Worm (Caenorhabditis elegans) whole organism, L4 larva: ENCODE results near the gene B0228.8.

ENCODE experiments used
- T20F7.1 ChIP-seq: fragments of 200-800 bp; sonication (Bioruptor generic); optimal IDR thresholded peaks from 2 replicates; lab custom pipeline; 2018; ENCODE audit warnings: mild to moderate bottlenecking, missing genetic modification characterization, missing compliant biosample characterization
- T26A8.4 ChIP-seq: fragments of 200-800 bp; sonication (Bioruptor generic); IDR thresholded peaks from 2 replicates; pipeline ENCODE4 v1.3.6; 2022; ENCODE audit warnings: missing genetic modification characterization, missing compliant biosample characterization
- Y5F2A.4 ChIP-seq: fragments of 200-800 bp; sonication (Bioruptor generic); optimal IDR thresholded peaks from 2 replicates; lab custom pipeline; 2018; ENCODE audit warnings: mild to moderate bottlenecking, missing genetic modification characterization, missing compliant biosample characterization
- ZK337.2 ChIP-seq: fragments of 200-800 bp; sonication (Bioruptor generic); IDR thresholded peaks from 2 replicates; pipeline ENCODE4 v1.3.6; 2022; ENCODE audit warnings: missing genetic modification reagents, missing genetic modification characterization, missing compliant biosample characterization
- ZK546.5 ChIP-seq, 2 experiments: sonication (generic microtip); optimal IDR thresholded peaks; 2 replicates each; lab custom pipeline; 2017; ENCODE audit warnings: missing biosample characterization in 2 of 2, missing genetic modification characterization in 2 of 2
- aha-1 ChIP-seq: fragments of 150-350 bp; peaks from one replicate; lab custom pipeline; 2014; ENCODE audit warnings: missing biosample characterization, missing genetic modification characterization
- aly-2 ChIP-seq: sonication (generic microtip); optimal IDR thresholded peaks from 2 replicates; lab custom pipeline; 2018; ENCODE audit warnings: missing biosample characterization, missing genetic modification characterization
- ama-1 ChIP-seq: fragments of 150-350 bp; optimal IDR thresholded peaks from 2 replicates; lab custom pipeline; 2014; ENCODE audit warnings: inconsistent platforms, mixed read lengths
- ces-1 ChIP-seq: fragments of 150-350 bp; sonication (generic microtip); optimal IDR thresholded peaks from 4 replicates; lab custom pipeline; 2014; ENCODE audit warnings: missing biosample characterization, missing genetic modification reagents, missing genetic modification characterization
- daf-12 ChIP-seq: fragments of 150-350 bp; optimal IDR thresholded peaks from 2 replicates; lab custom pipeline; 2014; ENCODE audit warnings: missing biosample characterization, missing genetic modification reagents, missing genetic modification characterization
- duxl-1 ChIP-seq: sonication (generic microtip); optimal IDR thresholded peaks from 2 replicates; lab custom pipeline; 2016; ENCODE audit warnings: mild to moderate bottlenecking, missing genetic modification characterization, moderate library complexity, missing compliant biosample characterization; ENCODE audit not compliant: poor library complexity
- egl-43 ChIP-seq: fragments of 200-800 bp; sonication (Bioruptor generic); IDR thresholded peaks from 2 replicates; pipeline ENCODE4 v1.3.6; 2022; ENCODE audit warnings: missing genetic modification reagents, missing genetic modification characterization, missing compliant biosample characterization
- fos-1 ChIP-seq: fragments of 150-350 bp; optimal IDR thresholded peaks from 2 replicates; lab custom pipeline; 2014; ENCODE audit warnings: missing biosample characterization, missing genetic modification characterization
- hmg-1.1 ChIP-seq: fragments of 200-800 bp; sonication (Bioruptor generic); IDR thresholded peaks from 2 replicates; pipeline ENCODE4 v1.3.6; 2022; ENCODE audit warnings: missing genetic modification reagents, missing genetic modification characterization, missing compliant biosample characterization
- lin-1 ChIP-seq: fragments of 200-800 bp; sonication (Bioruptor generic); IDR thresholded peaks from 2 replicates; pipeline ENCODE4 v1.3.6; 2022; ENCODE audit warnings: missing genetic modification reagents, missing genetic modification characterization, missing compliant biosample characterization
- lin-15B ChIP-seq: fragments of 150-350 bp; sonication (generic microtip); optimal IDR thresholded peaks from 3 replicates; lab custom pipeline; 2014; ENCODE audit warnings: missing biosample characterization, missing genetic modification characterization
- lin-38 ChIP-seq: fragments of 200-800 bp; sonication (Bioruptor generic); IDR thresholded peaks from 2 replicates; pipeline ENCODE4 v1.3.6; 2022; ENCODE audit warnings: missing genetic modification reagents, missing genetic modification characterization, missing compliant biosample characterization
- mdl-1 ChIP-seq, 2 experiments: fragments of 150-350 bp in 1 of 2; sonication (generic microtip) in 1 of 2; optimal IDR thresholded peaks; 2 replicates each; lab custom pipeline; 2014 to 2017; ENCODE audit warnings: missing biosample characterization in 2 of 2, missing genetic modification characterization in 2 of 2
- mep-1 ChIP-seq: fragments of 150-350 bp; sonication (generic microtip); optimal IDR thresholded peaks from 3 replicates; lab custom pipeline; 2014; ENCODE audit warnings: missing biosample characterization, missing genetic modification characterization
- mxl-2 ChIP-seq: fragments of 200-800 bp; sonication (Bioruptor generic); conservative IDR thresholded peaks from 2 replicates; pipeline ENCODE4 v1.3.6; 2022; ENCODE audit warnings: missing genetic modification reagents, missing genetic modification characterization, missing compliant biosample characterization
- nhr-25 ChIP-seq: sonication (generic microtip); optimal IDR thresholded peaks from 2 replicates; lab custom pipeline; 2017; ENCODE audit warnings: missing genetic modification characterization, mild to moderate bottlenecking, missing compliant biosample characterization, antibody characterized with exemption, moderate library complexity, borderline replicate concordance; ENCODE audit not compliant: insufficient read depth
- nhr-28 ChIP-seq: fragments of 150-350 bp; optimal IDR thresholded peaks from 2 replicates; lab custom pipeline; 2014; ENCODE audit warnings: missing biosample characterization, missing genetic modification characterization
- nhr-42 ChIP-seq: fragments of 200-800 bp; sonication (Bioruptor generic); IDR thresholded peaks from 2 replicates; pipeline ENCODE4 v1.3.6; 2022; ENCODE audit warnings: missing genetic modification characterization, missing compliant biosample characterization
- pha-4 ChIP-seq, 2 experiments: fragments of 150-350 bp in 1 of 2; fragments of 200-800 bp in 1 of 2; sonication (Bioruptor generic) in 1 of 2; IDR thresholded peaks in 1 of 2; optimal IDR thresholded peaks in 1 of 2; 2 replicates each; pipeline versions ENCODE4 v1.3.6 to Lab custom; 2014 to 2022; ENCODE audit warnings: missing genetic modification characterization in 2 of 2, missing genetic modification reagents in 2 of 2, missing biosample characterization in 1 of 2, missing compliant biosample characterization in 1 of 2
- sdz-12 ChIP-seq: fragments of 200-800 bp; sonication (Bioruptor generic); optimal IDR thresholded peaks from 2 replicates; lab custom pipeline; 2018; ENCODE audit warnings: mild to moderate bottlenecking, missing genetic modification characterization, missing compliant biosample characterization
- set-16 ChIP-seq: fragments of 200-800 bp; sonication (Bioruptor generic); IDR thresholded peaks from 2 replicates; pipeline ENCODE4 v1.3.6; 2022; ENCODE audit warnings: missing genetic modification reagents, missing genetic modification characterization, missing compliant biosample characterization
- skn-1 ChIP-seq: fragments of 150-350 bp; optimal IDR thresholded peaks from 2 replicates; lab custom pipeline; 2014; ENCODE audit warnings: missing biosample characterization, missing genetic modification characterization
- snpc-1.2 ChIP-seq: fragments of 200-800 bp; sonication (Bioruptor generic); IDR thresholded peaks from 2 replicates; pipeline ENCODE4 v1.3.6; 2022; ENCODE audit warnings: missing genetic modification reagents, missing genetic modification characterization, missing compliant biosample characterization
- spr-3 ChIP-seq: fragments of 200-800 bp; sonication (Bioruptor generic); optimal IDR thresholded peaks from 2 replicates; lab custom pipeline; 2018; ENCODE audit warnings: mild to moderate bottlenecking, missing genetic modification characterization, missing compliant biosample characterization
- unc-39 ChIP-seq: sonication (generic microtip); optimal IDR thresholded peaks from 2 replicates; lab custom pipeline; 2017; ENCODE audit warnings: missing biosample characterization, missing genetic modification characterization
- unc-62 ChIP-seq, 3 experiments: fragments of 150-350 bp in 1 of 3; sonication (generic microtip); optimal IDR thresholded peaks in 2 of 3; peaks in 1 of 3; 1 replicate in 1 of 3; 2 replicates in 2 of 3; lab custom pipeline; 2014 to 2017; ENCODE audit warnings: missing biosample characterization in 3 of 3, missing genetic modification characterization in 3 of 3, missing genetic modification reagents in 3 of 3, missing genotype in 1 of 3
- zip-2 ChIP-seq: fragments of 150-350 bp; optimal IDR thresholded peaks from 2 replicates; lab custom pipeline; 2014; ENCODE audit warnings: missing biosample characterization, missing genetic modification characterization
- ztf-11 ChIP-seq: fragments of 150-350 bp; optimal IDR thresholded peaks from 2 replicates; lab custom pipeline; 2014; ENCODE audit warnings: missing biosample characterization, missing genetic modification characterization

B0228.8 gene

DNA sequence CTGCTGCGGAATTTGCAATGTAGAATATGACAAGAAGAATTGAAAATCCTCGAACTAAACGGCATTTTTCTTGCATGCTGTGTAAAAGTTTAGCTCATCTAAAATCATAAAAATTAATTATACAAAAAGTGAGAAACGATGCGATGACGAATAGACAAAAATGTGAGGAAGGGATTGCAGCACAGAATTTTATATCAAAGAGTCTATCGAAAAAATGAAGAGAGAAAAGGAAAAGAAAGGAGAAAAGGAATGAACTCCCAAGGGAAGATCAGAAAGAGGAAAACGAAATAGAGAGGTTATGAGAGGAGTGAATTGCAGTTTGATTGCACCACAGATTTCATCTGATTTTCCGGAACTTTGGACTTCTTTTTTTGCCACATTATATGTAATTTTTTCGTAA is 32.9 kb upstream of the B0228.8 start, which contains the start of gene glr-4:
Gene glr-4 (minus strand): TSS at position 101 of the 400 bp plus-strand sequence.
- no peak for TF ChIP-seq lin-38 (GFP tag; lab: Robert Waterston, UW)
- no peak for TF ChIP-seq daf-12 (tag; lab: Kevin White, UChicago)
- no peak for TF ChIP-seq zip-2 (tag; lab: Kevin White, UChicago)
- TF ChIP-seq egl-43 (GFP tag; lab: Robert Waterston, UW), result no peak
- no peak for TF ChIP-seq duxl-1 (tag; lab: Kevin White, UChicago)
- TF ChIP-seq unc-62 (GFP tag; optimal IDR thresholded peaks at IDR 0.05 in 1 of 2; lab: Kevin White, UChicago), result no peak
- no peak for TF ChIP-seq unc-62 (tag; optimal IDR thresholded peaks at IDR 0.05; lab: Kevin White, UChicago)
- no peak for TF ChIP-seq aha-1 (tag; lab: Kevin White, UChicago)
- TF ChIP-seq ZK337.2 (GFP tag; lab: Robert Waterston, UW), result no peak
- no peak for TF ChIP-seq nhr-28
- no peak for TF ChIP-seq fos-1 (tag; lab: Kevin White, UChicago)
- no peak for TF ChIP-seq ces-1 (GFP tag; lab: Kevin White, UChicago)
- no peak for TF ChIP-seq nhr-42 (GFP tag; lab: Robert Waterston, UW)

DNA sequence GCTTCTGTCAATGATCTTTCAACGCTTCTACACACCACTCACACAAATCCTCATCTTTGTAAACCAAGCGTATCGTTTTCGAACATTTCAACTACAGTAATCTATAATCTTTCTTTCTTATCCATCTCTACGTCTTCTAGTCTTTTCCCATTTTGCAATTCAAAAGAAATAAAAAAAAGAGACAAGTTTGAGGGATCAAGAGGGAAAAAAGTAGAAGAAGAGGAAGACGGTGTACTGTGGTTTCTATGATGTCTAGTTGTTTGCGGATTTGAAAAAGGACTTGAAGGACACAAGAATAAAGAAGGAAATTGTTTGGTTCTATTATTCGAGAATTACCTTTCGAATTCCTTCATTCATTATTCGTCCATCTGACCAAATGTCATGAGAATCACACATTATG is 31.2 kb upstream of the B0228.8 start:
- TF ChIP-seq spr-3 (GFP tag; lab: Kevin White, UChicago), result no peak
- TF ChIP-seq ZK546.5 (tag; optimal IDR thresholded peaks at IDR 0.05; lab: Kevin White, UChicago), result no peak
- TF ChIP-seq ztf-11, result no peak
- TF ChIP-seq lin-15B, result no peak
- no peak for TF ChIP-seq skn-1 (tag; lab: Kevin White, UChicago)
- TF ChIP-seq lin-38 (GFP tag; lab: Robert Waterston, UW), result no peak
- no peak for TF ChIP-seq snpc-1.2 (GFP tag; lab: Robert Waterston, UW)

DNA sequence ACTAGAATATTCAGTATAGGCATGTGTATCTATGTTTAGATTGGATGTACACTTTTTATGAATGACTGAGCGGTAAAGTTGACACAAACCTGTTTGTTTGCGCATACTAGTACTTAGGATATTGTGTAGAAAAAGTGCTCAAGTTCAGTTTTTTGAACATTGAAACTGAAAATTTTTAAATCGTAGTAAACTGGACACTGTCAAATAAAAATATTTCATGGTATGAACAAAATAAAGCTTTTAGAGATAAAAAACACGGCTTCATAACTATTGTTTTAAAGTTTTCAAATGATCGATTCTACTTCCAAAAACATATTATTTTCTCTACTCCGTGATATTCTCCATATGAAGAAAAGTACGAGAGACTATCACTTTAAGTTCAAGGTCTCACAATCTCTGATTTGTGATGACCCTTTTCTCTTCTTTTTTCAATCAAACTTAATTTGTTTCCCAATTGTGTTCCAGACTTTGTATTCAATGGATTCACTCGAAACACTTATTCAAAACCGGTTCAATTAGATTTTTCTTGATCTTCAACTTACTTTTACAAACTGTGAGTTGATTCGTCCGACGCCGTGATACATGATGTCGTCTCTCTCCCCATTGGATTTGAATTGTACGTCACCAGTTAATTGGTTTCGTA is 30.2 kb upstream of the B0228.8 start:
- TF ChIP-seq pha-4 (GFP tag; IDR thresholded peaks at IDR 0.05; lab: Robert Waterston, UW), result no peak
- no peak for TF ChIP-seq pha-4 (tag; optimal IDR thresholded peaks at IDR 0.05; lab: Kevin White, UChicago)
- no peak for TF ChIP-seq set-16 (GFP tag; lab: Robert Waterston, UW)
- peak; percentile 63 for TF ChIP-seq aha-1 (tag; lab: Kevin White, UChicago)
- no peak for TF ChIP-seq mdl-1 (tag; optimal IDR thresholded peaks at IDR 0.05; lab: Kevin White, UChicago)
- TF ChIP-seq ama-1, result peak; percentile 47
- TF ChIP-seq unc-62 (GFP tag; optimal IDR thresholded peaks at IDR 0.05 in 1 of 2; lab: Kevin White, UChicago), result peak in 1 of 2 experiments; percentile 0
- TF ChIP-seq unc-62 (tag; optimal IDR thresholded peaks at IDR 0.05; lab: Kevin White, UChicago), result no peak
- peak; percentile 25; the same call in 1 of the 2 replicates for TF ChIP-seq T26A8.4 (GFP tag; lab: Robert Waterston, UW)
- no peak for TF ChIP-seq snpc-1.2 (GFP tag; lab: Robert Waterston, UW)
- peak; percentile 71 for TF ChIP-seq nhr-25 (tag; lab: Kevin White, UChicago)
- TF ChIP-seq sdz-12 (GFP tag; lab: Kevin White, UChicago), result no peak
- TF ChIP-seq T20F7.1 (GFP tag; lab: Kevin White, UChicago), result peak; percentile 19
- TF ChIP-seq spr-3 (GFP tag; lab: Kevin White, UChicago), result no peak
- no peak for TF ChIP-seq Y5F2A.4 (GFP tag; lab: Kevin White, UChicago)
- no peak for TF ChIP-seq unc-39 (tag; lab: Kevin White, UChicago)
- no peak for TF ChIP-seq hmg-1.1 (GFP tag; lab: Robert Waterston, UW)
- no peak for TF ChIP-seq aly-2 (tag; lab: Kevin White, UChicago)
- TF ChIP-seq lin-38 (GFP tag; lab: Robert Waterston, UW), result no peak; the same call in 1 of the 2 replicates
- TF ChIP-seq mep-1 (tag; lab: Kevin White, UChicago), result peak; percentile 56
- TF ChIP-seq zip-2 (tag; lab: Kevin White, UChicago), result no peak
- TF ChIP-seq skn-1 (tag; lab: Kevin White, UChicago), result no peak
- no peak for TF ChIP-seq lin-1 (GFP tag; lab: Robert Waterston, UW)
- no peak for TF ChIP-seq mxl-2 (GFP tag; lab: Robert Waterston, UW)
- TF ChIP-seq, all 104 proteins: peak for 7
